Worm (Caenorhabditis elegans): ENCODE data around the gene ncr-1.
A peak's percentile ranks its signal among the peaks of the same experiment; 100 is the strongest.

Gene ncr-1

ce11 chrX:4500499-4500898 lies 11.8 kb upstream of the ncr-1 start:
- no peak for TF ChIP-seq ceh-43 (GFP tag; optimal IDR thresholded peaks at IDR 0.05)
- no peak for TF ChIP-seq pha-4 (tag; optimal IDR thresholded peaks at IDR 0.05)
- no peak for TF ChIP-seq unc-120 (tag; optimal IDR thresholded peaks at IDR 0.05; ENCODE audit: poor library complexity, severe bottlenecking)
- TF ChIP-seq blmp-1 (tag; optimal IDR thresholded peaks at IDR 0.05), result no peak
- no peak for TF ChIP-seq unc-39 (tag; optimal IDR thresholded peaks at IDR 0.05)
- no peak for TF ChIP-seq nhr-28 (tag; optimal IDR thresholded peaks at IDR 0.05)
- no peak for TF ChIP-seq sptf-1 (tag; optimal IDR thresholded peaks at IDR 0.05)
- no peak for TF ChIP-seq cnd-1 (tag; optimal IDR thresholded peaks at IDR 0.05)
- TF ChIP-seq unc-62 (GFP tag; optimal IDR thresholded peaks at IDR 0.05), result no peak
- TF ChIP-seq drap-1 (GFP tag; optimal IDR thresholded peaks at IDR 0.05), result no peak
- no peak for TF ChIP-seq flh-1 (GFP tag; optimal IDR thresholded peaks at IDR 0.05)
- TF ChIP-seq tbx-8 (GFP tag; optimal IDR thresholded peaks at IDR 0.05), result no peak
- no peak for TF ChIP-seq nhr-237 (tag; optimal IDR thresholded peaks at IDR 0.05)
- no peak for TF ChIP-seq nhr-2 (tag; optimal IDR thresholded peaks at IDR 0.05)
- TF ChIP-seq ceh-39 (tag; optimal IDR thresholded peaks at IDR 0.05), result no peak
- no peak for TF ChIP-seq mls-2 (tag; optimal IDR thresholded peaks at IDR 0.05)

- no peak for TF ChIP-seq tbx-8 (GFP tag; optimal IDR thresholded peaks at IDR 0.05)
- TF ChIP-seq zip-8 (tag; optimal IDR thresholded peaks at IDR 0.05), result peak; percentile 14
- TF ChIP-seq unc-62 (GFP tag; optimal IDR thresholded peaks at IDR 0.05), result no peak
- TF ChIP-seq ces-1 (GFP tag; optimal IDR thresholded peaks at IDR 0.05), result no peak
- no peak for TF ChIP-seq bed-3 (GFP tag; optimal IDR thresholded peaks at IDR 0.05)
- TF ChIP-seq ceh-83 (GFP tag; optimal IDR thresholded peaks at IDR 0.05), result no peak
- no peak for TF ChIP-seq nhr-2 (tag; optimal IDR thresholded peaks at IDR 0.05)
- peak; percentile 15 for TF ChIP-seq cnd-1 (tag; optimal IDR thresholded peaks at IDR 0.05)
Observed at ce11 chrX:4498478-4498877, 9.8 kb upstream of the ncr-1 start.

ce11 chrX:4498078-4498477 lies 9.4 kb upstream of the ncr-1 start:
- TF ChIP-seq nhr-28 (tag; optimal IDR thresholded peaks at IDR 0.05) (no peak), nhr-237 (tag; optimal IDR thresholded peaks at IDR 0.05) (no peak)

ce11 chrX:4495814-4496567 lies 7.3 kb upstream of the ncr-1 start:
- no peak for TF ChIP-seq ztf-11 (tag; optimal IDR thresholded peaks at IDR 0.05)
- TF ChIP-seq pha-4 (tag; optimal IDR thresholded peaks at IDR 0.05), result no peak
- TF ChIP-seq drap-1 (GFP tag; optimal IDR thresholded peaks at IDR 0.05), result no peak
- TF ChIP-seq nhr-76 (tag; optimal IDR thresholded peaks at IDR 0.05), result no peak

- TF ChIP-seq ces-1 (GFP tag; optimal IDR thresholded peaks at IDR 0.05) (peak; percentile 73), cnd-1 (tag; optimal IDR thresholded peaks at IDR 0.05) (no peak)
Observed at ce11 chrX:4493439-4494006, 4.9 kb upstream of the ncr-1 start.

ce11 chrX:4492199-4492598 lies 3.5 kb upstream of the ncr-1 start, which contains the start of gene F46H6.5:
TSS of gene F46H6.5 (minus strand) at chrX:4492208.
- TF ChIP-seq drap-1 (GFP tag; optimal IDR thresholded peaks at IDR 0.05) (no peak), cnd-1 (tag; optimal IDR thresholded peaks at IDR 0.05) (no peak), mep-1 (tag; optimal IDR thresholded peaks at IDR 0.05) (no peak), nhr-76 (tag; optimal IDR thresholded peaks at IDR 0.05) (no peak), snpc-4 (tag; optimal IDR thresholded peaks at IDR 0.05) (no peak), tbx-8 (GFP tag; optimal IDR thresholded peaks at IDR 0.05) (no peak), blmp-1 (tag; optimal IDR thresholded peaks at IDR 0.05) (no peak), ztf-11 (tag; optimal IDR thresholded peaks at IDR 0.05) (no peak), bed-3 (GFP tag; optimal IDR thresholded peaks at IDR 0.05) (no peak), elt-1 (tag; optimal IDR thresholded peaks at IDR 0.05; ENCODE audit: borderline replicate concordance, insufficient read depth) (no peak), mab-5 (tag; optimal IDR thresholded peaks at IDR 0.05) (no peak), unc-62 (GFP tag; optimal IDR thresholded peaks at IDR 0.05) (no peak), ceh-83 (GFP tag; optimal IDR thresholded peaks at IDR 0.05) (no peak), unc-120 (tag; optimal IDR thresholded peaks at IDR 0.05; ENCODE audit: poor library complexity, severe bottlenecking) (no peak), nhr-237 (tag; optimal IDR thresholded peaks at IDR 0.05) (no peak), flh-1 (GFP tag; optimal IDR thresholded peaks at IDR 0.05) (no peak), nhr-28 (tag; optimal IDR thresholded peaks at IDR 0.05) (no peak), zip-8 (tag; optimal IDR thresholded peaks at IDR 0.05) (no peak)
